Worm (Caenorhabditis elegans) whole organism, L4 larva: Measurements from ENCODE around the gene msp-32.
A peak's percentile ranks its signal among the peaks of the same experiment; 100 is the strongest.

Source experiments
- F26F4.8 ChIP-seq: fragments of 200-800 bp; sonication (Bioruptor generic); conservative IDR thresholded peaks from 2 replicates; pipeline ENCODE4 v1.3.6; 2022; ENCODE audit warnings: missing genetic modification characterization, missing compliant biosample characterization
- F37D6.2 ChIP-seq: sonication (generic microtip); optimal IDR thresholded peaks from 2 replicates; lab custom pipeline; 2016; ENCODE audit warnings: mild to moderate bottlenecking, missing genetic modification characterization, missing compliant biosample characterization
- T20F7.1 ChIP-seq: fragments of 200-800 bp; sonication (Bioruptor generic); optimal IDR thresholded peaks from 2 replicates; lab custom pipeline; 2018; ENCODE audit warnings: mild to moderate bottlenecking, missing genetic modification characterization, missing compliant biosample characterization
- Y105C5A.15 ChIP-seq: fragments of 200-800 bp; sonication (Bioruptor generic); IDR thresholded peaks from 2 replicates; pipeline ENCODE4 v1.3.6; 2022; ENCODE audit warnings: missing genetic modification characterization, missing compliant biosample characterization
- aha-1 ChIP-seq: fragments of 150-350 bp; peaks from one replicate; lab custom pipeline; 2014; ENCODE audit warnings: missing biosample characterization, missing genetic modification characterization
- ama-1 ChIP-seq: fragments of 150-350 bp; optimal IDR thresholded peaks from 2 replicates; lab custom pipeline; 2014; ENCODE audit warnings: inconsistent platforms, mixed read lengths
- arid-1 ChIP-seq: fragments of 200-800 bp; sonication (Bioruptor generic); conservative IDR thresholded peaks from 2 replicates; pipeline ENCODE4 v1.3.6; 2022; ENCODE audit warnings: missing genetic modification reagents, missing genetic modification characterization, missing compliant biosample characterization
- ceh-20 ChIP-seq: fragments of 200-800 bp; sonication (Bioruptor generic); IDR thresholded peaks from 2 replicates; pipeline ENCODE4 v1.3.6; 2022; ENCODE audit warnings: missing genetic modification reagents, missing genetic modification characterization, missing compliant biosample characterization
- ceh-28 ChIP-seq: fragments of 150-350 bp; optimal IDR thresholded peaks from 2 replicates; lab custom pipeline; 2014; ENCODE audit warnings: missing biosample characterization, missing genetic modification reagents, missing genetic modification characterization
- ceh-32 ChIP-seq: sonication (generic microtip); optimal IDR thresholded peaks from 2 replicates; lab custom pipeline; 2016; ENCODE audit warnings: mild to moderate bottlenecking, missing genetic modification characterization, missing compliant biosample characterization; ENCODE audit not compliant: poor library complexity
- cey-2 ChIP-seq: sonication (generic microtip); optimal IDR thresholded peaks from 3 replicates; lab custom pipeline; 2017; ENCODE audit warnings: missing genetic modification characterization, mild to moderate bottlenecking, missing compliant biosample characterization, antibody characterized with exemption, borderline replicate concordance; ENCODE audit not compliant: insufficient read depth
- daf-12 ChIP-seq: fragments of 150-350 bp; optimal IDR thresholded peaks from 2 replicates; lab custom pipeline; 2014; ENCODE audit warnings: missing biosample characterization, missing genetic modification reagents, missing genetic modification characterization
- dpl-1 ChIP-seq: fragments of 150-350 bp; optimal IDR thresholded peaks from 2 replicates; lab custom pipeline; 2014; ENCODE audit warnings: missing biosample characterization, missing genetic modification reagents, missing genetic modification characterization
- duxl-1 ChIP-seq: sonication (generic microtip); optimal IDR thresholded peaks from 2 replicates; lab custom pipeline; 2016; ENCODE audit warnings: mild to moderate bottlenecking, missing genetic modification characterization, moderate library complexity, missing compliant biosample characterization; ENCODE audit not compliant: poor library complexity
- dve-1 ChIP-seq: sonication (generic microtip); optimal IDR thresholded peaks from 2 replicates; lab custom pipeline; 2017; ENCODE audit warnings: antibody characterized with exemption, mild to moderate bottlenecking, missing genetic modification characterization, missing compliant biosample characterization; ENCODE audit not compliant: insufficient read depth
- hif-1 ChIP-seq, 2 experiments: sonication (generic microtip); optimal IDR thresholded peaks; 2 replicates each; lab custom pipeline; 2016 to 2017; ENCODE audit warnings: missing compliant biosample characterization in 2 of 2, missing genetic modification characterization in 2 of 2, missing genetic modification reagents in 2 of 2, missing genotype in 2 of 2, mild to moderate bottlenecking in 1 of 2
- hlh-11 ChIP-seq: fragments of 200-800 bp; sonication (Bioruptor generic); optimal IDR thresholded peaks from 2 replicates; lab custom pipeline; 2018; ENCODE audit warnings: mild to moderate bottlenecking, missing genetic modification characterization, missing compliant biosample characterization
- hlh-30 ChIP-seq: sonication (generic microtip); optimal IDR thresholded peaks from 2 replicates; lab custom pipeline; 2017; ENCODE audit warnings: antibody characterized with exemption, mild to moderate bottlenecking, missing genetic modification characterization, missing compliant biosample characterization; ENCODE audit not compliant: insufficient read depth
- hmg-1.1 ChIP-seq: fragments of 200-800 bp; sonication (Bioruptor generic); IDR thresholded peaks from 2 replicates; pipeline ENCODE4 v1.3.6; 2022; ENCODE audit warnings: missing genetic modification reagents, missing genetic modification characterization, missing compliant biosample characterization
- lin-1 ChIP-seq: fragments of 200-800 bp; sonication (Bioruptor generic); IDR thresholded peaks from 2 replicates; pipeline ENCODE4 v1.3.6; 2022; ENCODE audit warnings: missing genetic modification reagents, missing genetic modification characterization, missing compliant biosample characterization
- lin-38 ChIP-seq: fragments of 200-800 bp; sonication (Bioruptor generic); IDR thresholded peaks from 2 replicates; pipeline ENCODE4 v1.3.6; 2022; ENCODE audit warnings: missing genetic modification reagents, missing genetic modification characterization, missing compliant biosample characterization
- lin-39 ChIP-seq: fragments of 150-350 bp; optimal IDR thresholded peaks from 2 replicates; lab custom pipeline; 2014; ENCODE audit warnings: missing biosample characterization, missing genetic modification reagents, missing genetic modification characterization
- lsy-2 ChIP-seq, 2 experiments: fragments of 150-350 bp in 1 of 2; sonication (generic microtip) in 1 of 2; optimal IDR thresholded peaks; 2 replicates each; lab custom pipeline; 2014 to 2017; ENCODE audit warnings: missing biosample characterization in 2 of 2, missing genetic modification characterization in 2 of 2
- madf-9 ChIP-seq: fragments of 200-800 bp; sonication (Bioruptor generic); conservative IDR thresholded peaks from 2 replicates; pipeline ENCODE4 v1.3.6; 2022; ENCODE audit warnings: missing genetic modification reagents, missing genetic modification characterization, missing compliant biosample characterization
- mdl-1 ChIP-seq, 2 experiments: fragments of 150-350 bp in 1 of 2; sonication (generic microtip) in 1 of 2; optimal IDR thresholded peaks; 2 replicates each; lab custom pipeline; 2014 to 2017; ENCODE audit warnings: missing biosample characterization in 2 of 2, missing genetic modification characterization in 2 of 2
- mdt-29 ChIP-seq: fragments of 200-800 bp; sonication (Bioruptor generic); IDR thresholded peaks from 2 replicates; pipeline ENCODE4 v1.3.6; 2022; ENCODE audit warnings: missing genetic modification reagents, missing genetic modification characterization, missing compliant biosample characterization
- mep-1 ChIP-seq: fragments of 150-350 bp; sonication (generic microtip); optimal IDR thresholded peaks from 3 replicates; lab custom pipeline; 2014; ENCODE audit warnings: missing biosample characterization, missing genetic modification characterization
- mes-2 ChIP-seq: sonication (generic microtip); optimal IDR thresholded peaks from 2 replicates; lab custom pipeline; 2016; ENCODE audit warnings: missing genotype, mild to moderate bottlenecking, missing genetic modification characterization, missing compliant biosample characterization; ENCODE audit not compliant: poor library complexity, severe bottlenecking
- mxl-2 ChIP-seq: fragments of 200-800 bp; sonication (Bioruptor generic); conservative IDR thresholded peaks from 2 replicates; pipeline ENCODE4 v1.3.6; 2022; ENCODE audit warnings: missing genetic modification reagents, missing genetic modification characterization, missing compliant biosample characterization
- nhr-10 ChIP-seq: fragments of 150-350 bp; optimal IDR thresholded peaks from 2 replicates; lab custom pipeline; 2014; ENCODE audit warnings: missing biosample characterization, missing genetic modification characterization
- nhr-111 ChIP-seq: fragments of 200-800 bp; sonication (Bioruptor generic); optimal IDR thresholded peaks from 2 replicates; lab custom pipeline; 2018; ENCODE audit warnings: mild to moderate bottlenecking, missing genetic modification characterization, missing compliant biosample characterization
- nhr-28 ChIP-seq: fragments of 150-350 bp; optimal IDR thresholded peaks from 2 replicates; lab custom pipeline; 2014; ENCODE audit warnings: missing biosample characterization, missing genetic modification characterization
- nhr-6 ChIP-seq: fragments of 150-350 bp; optimal IDR thresholded peaks from 2 replicates; lab custom pipeline; 2014; ENCODE audit warnings: missing biosample characterization, missing genetic modification characterization
- php-3 ChIP-seq: fragments of 200-800 bp; sonication (Bioruptor generic); IDR thresholded peaks from 2 replicates; pipeline ENCODE4 v1.3.6; 2022; ENCODE audit warnings: missing genetic modification reagents, missing genetic modification characterization, missing compliant biosample characterization
- pqm-1 ChIP-seq: sonication (generic microtip); optimal IDR thresholded peaks from 2 replicates; lab custom pipeline; 2017; ENCODE audit warnings: missing biosample characterization, missing genetic modification characterization
- rbr-2 ChIP-seq: sonication (generic microtip); optimal IDR thresholded peaks from 2 replicates; lab custom pipeline; 2016; ENCODE audit warnings: missing genotype, missing genetic modification characterization, missing compliant biosample characterization
- snpc-1.2 ChIP-seq: fragments of 200-800 bp; sonication (Bioruptor generic); IDR thresholded peaks from 2 replicates; pipeline ENCODE4 v1.3.6; 2022; ENCODE audit warnings: missing genetic modification reagents, missing genetic modification characterization, missing compliant biosample characterization
- zfp-3 ChIP-seq: fragments of 200-800 bp; sonication (Bioruptor generic); conservative IDR thresholded peaks from 2 replicates; pipeline ENCODE4 v1.3.6; 2022; ENCODE audit warnings: missing genetic modification reagents, missing genetic modification characterization, missing compliant biosample characterization
- zip-2 ChIP-seq: fragments of 150-350 bp; optimal IDR thresholded peaks from 2 replicates; lab custom pipeline; 2014; ENCODE audit warnings: missing biosample characterization, missing genetic modification characterization
- ztf-7 ChIP-seq: fragments of 150-350 bp; optimal IDR thresholded peaks from 2 replicates; lab custom pipeline; 2014; ENCODE audit warnings: missing biosample characterization, missing genetic modification characterization

The msp-32 gene

DNA sequence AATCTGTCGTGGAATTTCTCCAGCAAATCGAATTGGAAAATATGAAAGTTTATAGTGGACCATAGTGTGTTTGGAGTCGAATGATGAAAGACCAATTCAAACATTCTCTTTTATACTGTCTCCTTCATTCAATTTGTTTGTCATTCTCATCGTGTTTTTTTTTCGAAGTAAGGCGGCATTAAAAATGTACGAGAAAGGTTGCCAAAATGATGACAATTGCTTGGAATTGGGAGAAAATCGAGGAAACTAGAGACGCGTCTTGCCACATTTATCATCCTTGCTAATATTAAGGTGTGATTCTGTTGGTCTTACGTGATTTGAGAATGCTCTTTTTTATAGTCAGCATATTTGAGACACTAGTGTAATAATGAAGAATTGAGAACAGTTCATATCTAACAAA lies 36.3 kb downstream of the msp-32 start, which contains the start of gene gst-30:
Gene gst-30, minus strand, starts transcription at position 101 of the 400 bp plus-strand sequence.
- no peak for TF ChIP-seq rbr-2 (tag; lab: Kevin White, UChicago)
- TF ChIP-seq aha-1 (tag; lab: Kevin White, UChicago), result no peak
- TF ChIP-seq, all 104 proteins: peak for 0

- TF ChIP-seq aha-1 (tag; lab: Kevin White, UChicago), result peak; percentile 24
- no peak for TF ChIP-seq Y105C5A.15 (GFP tag; lab: Robert Waterston, UW)
- TF ChIP-seq lin-38, result peak; percentile 60
- no peak for TF ChIP-seq mdt-29
- TF ChIP-seq ceh-28 (tag; lab: Kevin White, UChicago), result no peak
- no peak for TF ChIP-seq hlh-30 (tag; lab: Kevin White, UChicago)
- no peak for TF ChIP-seq ztf-7
These were observed 36.9 kb downstream of the msp-32 start, which contains the start of gene ZK546.5 for ce11 chrII:4935518-4935917. TSS of gene ZK546.5 (plus strand) at chrII:4935818.

DNA sequence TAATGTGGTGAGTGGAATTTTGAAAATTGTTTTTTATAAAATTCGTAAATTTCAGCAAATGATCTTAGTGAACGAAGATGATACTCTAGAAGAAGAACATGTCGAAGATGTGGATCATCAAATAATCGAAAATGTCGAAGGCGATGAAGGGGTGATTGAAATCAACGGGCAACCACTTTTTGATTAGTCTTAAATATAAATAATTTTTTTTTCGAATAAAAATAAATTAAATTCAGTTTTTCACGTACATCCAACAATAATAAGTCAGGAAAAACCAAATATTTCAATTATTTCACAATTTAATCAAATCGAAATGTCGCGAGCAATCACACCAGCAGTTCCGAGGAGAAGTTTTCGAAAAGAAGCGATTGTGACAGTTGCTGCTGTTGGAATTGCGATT lies 39.1 kb downstream of the msp-32 start, which contains the start of gene ZK546.4:
Gene ZK546.4, plus strand, starts transcription at position 301 of the 400 bp plus-strand sequence.
- no peak for TF ChIP-seq F37D6.2 (tag; lab: Kevin White, UChicago)

DNA sequence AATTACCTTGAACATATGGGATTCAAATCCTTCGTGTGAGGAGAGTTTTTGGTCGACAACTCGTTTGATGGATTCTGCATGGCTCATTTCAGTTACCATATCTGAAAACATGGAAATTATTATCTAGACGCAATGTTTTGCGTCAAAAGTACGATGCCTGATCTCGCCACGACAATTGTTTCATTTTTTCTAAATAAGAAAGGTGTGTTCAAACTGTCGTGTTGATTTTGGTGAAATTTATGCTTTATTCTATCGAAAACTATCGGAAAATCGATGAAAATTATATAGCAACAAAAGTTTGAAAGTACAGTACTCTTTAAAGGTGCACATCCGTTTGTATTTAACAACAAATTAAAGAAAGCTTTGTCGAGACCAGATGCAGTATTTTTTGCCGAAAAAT lies 42.4 kb downstream of the msp-32 start, which contains the start of gene cblc-1:
Gene cblc-1, minus strand, starts transcription at position 101 of the 400 bp plus-strand sequence.
- TF ChIP-seq snpc-1.2 (GFP tag; lab: Robert Waterston, UW) (no peak), zfp-3 (GFP tag; lab: Robert Waterston, UW) (no peak), cey-2 (tag; lab: Kevin White, UChicago) (no peak), mdl-1 (tag; optimal IDR thresholded peaks at IDR 0.05; lab: Kevin White, UChicago) (no peak), mes-2 (tag; lab: Kevin White, UChicago) (no peak), duxl-1 (tag; lab: Kevin White, UChicago) (no peak), F26F4.8 (GFP tag; lab: Robert Waterston, UW) (no peak), nhr-111 (no peak), mxl-2 (GFP tag; lab: Robert Waterston, UW) (no peak), dve-1 (tag; lab: Kevin White, UChicago) (no peak), hif-1 (tag; optimal IDR thresholded peaks at IDR 0.05; lab: Kevin White, UChicago) (no peak), arid-1 (GFP tag; lab: Robert Waterston, UW) (no peak), mdt-29 (no peak), rbr-2 (tag; lab: Kevin White, UChicago) (no peak), pqm-1 (tag; lab: Kevin White, UChicago) (no peak), lin-1 (GFP tag; lab: Robert Waterston, UW) (no peak), mep-1 (no peak), nhr-6 (tag; lab: Kevin White, UChicago) (no peak), hmg-1.1 (GFP tag; lab: Robert Waterston, UW) (no peak)

DNA sequence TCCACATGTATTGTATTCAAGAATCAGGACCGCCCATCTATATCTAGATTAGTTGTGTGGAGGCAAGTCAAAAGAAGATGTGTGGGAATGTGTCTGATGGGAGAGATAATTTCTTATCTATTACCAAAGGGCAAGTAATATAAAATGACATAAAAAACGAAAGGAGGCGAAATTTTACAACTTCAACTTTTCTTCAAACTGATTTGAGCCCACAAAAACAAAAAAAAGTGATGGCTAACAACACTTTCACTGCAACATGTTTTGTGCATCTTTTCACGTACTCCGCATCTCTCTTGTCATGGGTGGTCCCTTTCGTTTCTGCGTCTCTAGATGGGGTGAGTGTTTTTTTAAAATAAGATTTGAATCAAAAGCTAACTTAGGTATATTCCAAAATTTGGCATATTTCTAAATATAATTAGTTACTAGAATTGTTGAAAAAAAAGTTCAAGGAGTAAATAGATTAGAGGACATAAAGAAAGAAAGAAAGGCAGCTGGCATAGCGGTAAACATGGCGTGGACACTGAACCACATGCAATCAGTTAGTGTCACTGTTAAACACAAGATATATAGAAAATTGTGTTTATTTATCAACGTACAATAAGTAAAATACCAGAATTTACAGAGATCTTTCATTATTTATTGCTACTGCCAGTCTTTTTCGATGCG lies 43.0 kb downstream of the msp-32 start, which contains the start of gene ZK546.19:
Gene ZK546.19, plus strand, starts transcription at position 186 of the 666 bp plus-strand sequence.
- TF ChIP-seq nhr-10 (tag; lab: Kevin White, UChicago) (peak; percentile 5), zip-2 (no peak), ceh-32 (no peak), daf-12 (tag; lab: Kevin White, UChicago) (no peak), ama-1 (lab: Kevin White, UChicago) (peak; percentile 27), nhr-28 (tag; lab: Kevin White, UChicago) (peak; percentile 41), pqm-1 (tag; lab: Kevin White, UChicago) (peak; percentile 4), hlh-11 (peak; percentile 5), php-3 (GFP tag; lab: Robert Waterston, UW) (peak; percentile 68), hif-1 (tag; optimal IDR thresholded peaks at IDR 0.05; lab: Kevin White, UChicago) (peak; percentile 41 to 99), hlh-30 (tag; lab: Kevin White, UChicago) (peak; percentile 1), aha-1 (tag; lab: Kevin White, UChicago) (peak; percentile 100), ceh-20 (GFP tag; lab: Robert Waterston, UW) (0 out of 2 replicates have a peak, but pooled peaks have one; percentile 39), dpl-1 (GFP tag; lab: Kevin White, UChicago) (peak; percentile 2), T20F7.1 (GFP tag; lab: Kevin White, UChicago) (peak; percentile 21), madf-9 (no peak), lin-39 (tag; lab: Kevin White, UChicago) (no peak), lsy-2 (tag; optimal IDR thresholded peaks at IDR 0.05; lab: Kevin White, UChicago) (peak in 1 of 2 experiments; percentile 38)
